Worm (Caenorhabditis elegans): Measurements from ENCODE around the gene nspd-3.
"Not testable (repeated sequence)": the region's sequence is repeated elsewhere in the genome, so short reads cannot be mapped to it uniquely, and the experiment has no call there.

The nspd-3 gene

DNA sequence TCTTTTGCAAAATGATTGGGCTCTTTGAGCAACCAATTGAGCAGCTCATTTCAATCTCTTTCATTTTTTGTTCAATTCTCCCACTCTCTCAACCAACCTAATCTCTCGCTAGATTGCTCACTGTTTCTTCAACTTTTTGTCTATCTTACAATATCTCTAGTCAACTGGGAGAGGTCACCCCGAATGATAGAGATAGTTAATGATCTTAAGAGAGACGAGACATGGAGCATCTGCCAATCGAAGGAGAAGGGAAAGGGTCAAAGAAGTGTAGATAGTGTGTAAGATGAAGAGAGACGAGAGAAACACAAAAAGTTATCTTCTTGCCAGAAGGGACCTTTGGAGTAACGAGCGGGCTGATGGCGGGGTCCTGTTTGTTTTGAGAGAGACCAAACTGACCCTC lies 6.5 kb upstream of the nspd-3 start:
- TF ChIP-seq unc-62 (GFP tag; optimal IDR thresholded peaks at IDR 0.05 in 1 of 2) = peak in 1 of 2 experiments; percentile 83
- TF ChIP-seq unc-62 (tag; optimal IDR thresholded peaks at IDR 0.05) = no peak
- peak; percentile 21 for TF ChIP-seq hlh-11 (tag; optimal IDR thresholded peaks at IDR 0.05)
- TF ChIP-seq daf-16 (GFP tag; optimal IDR thresholded peaks at IDR 0.05) = peak in 1 of 2 experiments; percentile 68
- no peak for TF ChIP-seq daf-16 (tag; optimal IDR thresholded peaks at IDR 0.05)
- TF ChIP-seq zfp-2 (tag; optimal IDR thresholded peaks at IDR 0.05) = no peak

- no peak for TF ChIP-seq Y48G9A.11 (GFP tag; IDR thresholded peaks at IDR 0.05)
- TF ChIP-seq pha-4 (GFP tag; IDR thresholded peaks at IDR 0.05) = no peak
- TF ChIP-seq pha-4 (tag; optimal IDR thresholded peaks at IDR 0.05) = no peak
- no peak for TF ChIP-seq dmd-6 (GFP tag; IDR thresholded peaks at IDR 0.05)
- TF ChIP-seq daf-16 (GFP tag; optimal IDR thresholded peaks at IDR 0.05) = no peak
- no peak for TF ChIP-seq daf-16 (tag; optimal IDR thresholded peaks at IDR 0.05)
- no peak for TF ChIP-seq ZK546.5 (tag; optimal IDR thresholded peaks at IDR 0.05)
- no peak for TF ChIP-seq nhr-102 (tag; optimal IDR thresholded peaks at IDR 0.05)
- TF ChIP-seq zip-2 (tag; optimal IDR thresholded peaks at IDR 0.05) = no peak
- no peak for TF ChIP-seq lir-3 (tag; optimal IDR thresholded peaks at IDR 0.05)
- TF ChIP-seq F10B5.3 (tag; optimal IDR thresholded peaks at IDR 0.05) = no peak
- no peak for TF ChIP-seq ceh-20 (GFP tag; IDR thresholded peaks at IDR 0.05)
Observed at ce11 chrIV:5166030-5166429, 3.2 kb upstream of the nspd-3 start, which contains the start of gene ptp-5.1. ptp-5.1 (plus strand) TSS chrIV:5166330.

- not testable (repeated sequence) for TF ChIP-seq mxl-3 (GFP tag; optimal IDR thresholded peaks at IDR 0.05); tag-97 (GFP tag; IDR thresholded peaks at IDR 0.05); T26A8.4 (GFP tag; IDR thresholded peaks at IDR 0.05)
Observed at ce11 chrIV:5165626-5166025, 2.8 kb upstream of the nspd-3 start, which contains the start of gene nspd-6. nspd-6 (minus strand) TSS chrIV:5165726.

DNA sequence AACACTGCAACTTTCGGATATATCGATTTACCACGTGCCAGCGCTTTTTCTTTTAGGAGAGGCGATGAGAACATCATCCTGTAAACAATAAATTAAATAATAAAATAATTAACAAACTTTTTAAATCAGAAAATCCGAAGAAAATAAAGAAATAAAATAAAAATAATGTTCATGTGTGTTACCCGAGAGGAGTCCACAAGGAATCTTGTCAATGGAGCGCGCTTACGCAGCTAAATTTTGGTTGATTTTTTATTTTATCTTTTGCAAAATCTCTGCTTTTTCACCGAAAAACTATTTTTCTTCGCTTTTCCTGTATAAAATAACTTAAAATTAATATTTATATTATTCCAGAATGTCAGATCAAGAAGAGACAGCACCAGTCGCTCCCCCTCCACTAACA lies 2.7 kb downstream of the nspd-3 start, which contains the start of the genes C24D10.6 and C24D10.4:
Gene C24D10.6 (minus strand): TSS at position 78 of the 400 bp plus-strand sequence.
Gene C24D10.4 (plus strand): TSS at position 352 of the 400 bp plus-strand sequence.
- TF ChIP-seq madf-5 (GFP tag; IDR thresholded peaks at IDR 0.05) (no peak), lsy-2 (tag; optimal IDR thresholded peaks at IDR 0.05) (peak in 1 of 2 experiments; percentile 83), rbr-2 (tag; optimal IDR thresholded peaks at IDR 0.05) (peak; percentile 17), nhr-111 (GFP tag; optimal IDR thresholded peaks at IDR 0.05) (no peak), nhr-76 (tag; optimal IDR thresholded peaks at IDR 0.05) (no peak), zip-2 (tag; optimal IDR thresholded peaks at IDR 0.05) (no peak), nhr-77 (tag; optimal IDR thresholded peaks at IDR 0.05) (peak; percentile 11), Y5F2A.4 (GFP tag; optimal IDR thresholded peaks at IDR 0.05) (no peak), lin-38 (GFP tag; IDR thresholded peaks at IDR 0.05) (peak; percentile 91), saeg-2 (GFP tag; IDR thresholded peaks at IDR 0.05) (no peak), lin-29 (GFP tag; IDR thresholded peaks at IDR 0.05) (no peak), snpc-1.2 (GFP tag; IDR thresholded peaks at IDR 0.05) (peak; percentile 59; the same call in 1 of the 2 replicates), jun-1 (tag; optimal IDR thresholded peaks at IDR 0.05) (no peak), mes-2 (tag; optimal IDR thresholded peaks at IDR 0.05; ENCODE audit: poor library complexity, severe bottlenecking) (peak; percentile 74), set-16 (GFP tag; IDR thresholded peaks at IDR 0.05) (no peak), dpl-1 (GFP tag; optimal IDR thresholded peaks at IDR 0.05) (peak; percentile 61), lin-13 (GFP tag; optimal IDR thresholded peaks at IDR 0.05) (no peak), daf-19 (GFP tag; conservative IDR thresholded peaks at IDR 0.05) (no peak), sdz-12 (GFP tag; optimal IDR thresholded peaks at IDR 0.05) (no peak), F49E8.2 (tag; optimal IDR thresholded peaks at IDR 0.05; ENCODE audit: borderline replicate concordance) (no peak), spr-1 (tag; optimal IDR thresholded peaks at IDR 0.05) (no peak), nhr-6 (tag; optimal IDR thresholded peaks at IDR 0.05) (no peak), hif-1 (tag; optimal IDR thresholded peaks at IDR 0.05) (no peak), hlh-30 (tag; optimal IDR thresholded peaks at IDR 0.05; ENCODE audit: insufficient read depth) (peak; percentile 14)

All from whole organism, L4 larva.